Worm (Caenorhabditis elegans): Measurements from ENCODE around the gene ZK1290.1.

Gene ZK1290.1

DNA sequence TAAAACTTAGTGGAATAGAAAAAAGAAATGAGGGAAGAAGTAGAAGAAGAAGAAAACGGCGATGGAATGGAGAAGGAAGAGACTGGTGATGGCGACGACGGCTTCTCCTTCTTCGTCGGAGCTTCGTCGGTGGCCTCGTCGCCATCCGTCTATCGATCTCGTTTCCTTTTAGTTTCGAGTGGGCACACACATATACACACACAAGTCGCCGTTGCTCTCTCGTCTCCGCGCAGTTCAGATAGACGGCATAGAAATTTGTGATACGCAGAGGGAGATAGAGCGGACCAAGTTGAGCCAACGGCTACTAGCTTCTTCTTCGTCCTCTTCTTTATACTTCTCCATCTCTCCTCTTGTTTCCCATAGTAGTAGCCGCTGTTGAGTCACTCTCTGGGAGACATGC lies 31.7 kb downstream of the ZK1290.1 start:
- TF ChIP-seq fkh-10 (GFP tag; optimal IDR thresholded peaks at IDR 0.05) = peak; percentile 38
- peak; percentile 35 for TF ChIP-seq hmg-11 (tag; optimal IDR thresholded peaks at IDR 0.05)
- no peak for TF ChIP-seq daf-12 (tag; optimal IDR thresholded peaks at IDR 0.05)
- no peak for TF ChIP-seq nhr-28 (tag; optimal IDR thresholded peaks at IDR 0.05)
- no peak for TF ChIP-seq pqm-1 (tag; optimal IDR thresholded peaks at IDR 0.05)
- TF ChIP-seq nfya-1 (tag; optimal IDR thresholded peaks at IDR 0.05; ENCODE audit: insufficient read depth) = peak; percentile 55
- peak; percentile 28 for TF ChIP-seq lin-39 (tag; optimal IDR thresholded peaks at IDR 0.05)
- no peak for TF ChIP-seq jun-1 (tag; optimal IDR thresholded peaks at IDR 0.05)
- TF ChIP-seq unc-62 (GFP tag; optimal IDR thresholded peaks at IDR 0.05) = no peak
- no peak for TF ChIP-seq snpc-4 (tag; optimal IDR thresholded peaks at IDR 0.05)
- TF ChIP-seq skn-1 (tag; optimal IDR thresholded peaks at IDR 0.05) = peak; percentile 50
- TF ChIP-seq tbx-2 (tag; optimal IDR thresholded peaks at IDR 0.05) = peak; percentile 20
- TF ChIP-seq pha-4 (tag; optimal IDR thresholded peaks at IDR 0.05) = no peak

DNA sequence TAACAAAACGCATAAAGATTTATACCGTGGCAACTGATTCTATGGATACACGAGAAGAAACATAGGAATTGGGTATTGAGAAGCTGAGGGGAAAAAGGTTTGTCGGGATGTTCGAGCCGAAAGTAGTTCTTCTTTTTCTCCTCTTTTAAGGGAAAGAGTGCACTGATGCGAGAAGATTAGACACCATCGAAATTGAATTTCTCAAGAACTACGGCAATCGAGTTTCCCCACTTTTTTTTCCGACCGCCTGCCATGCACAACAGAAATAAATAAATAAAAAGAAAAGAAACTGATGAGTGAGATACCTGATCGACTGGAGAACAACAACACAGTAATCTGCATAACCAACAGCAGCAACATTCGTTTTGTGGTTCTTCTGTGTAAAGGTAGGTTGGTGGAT lies 32.7 kb downstream of the ZK1290.1 start:
- TF ChIP-seq nhr-12 (tag; optimal IDR thresholded peaks at IDR 0.05) = no peak
- peak; percentile 79 for TF ChIP-seq fkh-10 (GFP tag; optimal IDR thresholded peaks at IDR 0.05)

DNA sequence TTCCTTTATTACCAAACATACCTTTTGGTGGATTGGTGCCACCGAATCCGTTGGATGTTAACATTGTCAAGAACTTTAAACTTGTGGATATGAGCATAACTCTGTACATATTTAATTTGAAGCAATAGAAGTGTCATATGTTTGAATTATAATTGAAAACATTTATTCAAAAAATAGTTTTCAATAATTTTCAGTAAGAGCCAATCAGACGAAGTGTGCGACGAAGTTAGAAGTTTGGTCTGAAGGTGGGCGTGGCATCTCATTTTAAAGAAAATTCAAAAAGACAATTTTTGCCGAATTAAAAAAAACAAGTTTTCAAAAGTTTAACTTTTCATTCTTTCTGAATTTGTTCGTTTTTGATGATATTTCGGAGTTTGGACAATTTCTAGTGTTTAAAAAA lies 33.2 kb downstream of the ZK1290.1 start, which contains the start of gene syd-1:
syd-1 (minus strand) TSS at position 101 of the 400 bp plus-strand sequence.
- TF ChIP-seq nhr-77 (tag; optimal IDR thresholded peaks at IDR 0.05) (no peak), ceh-9 (tag; optimal IDR thresholded peaks at IDR 0.05) (no peak), aly-2 (tag; optimal IDR thresholded peaks at IDR 0.05) (no peak), tbx-2 (tag; optimal IDR thresholded peaks at IDR 0.05) (no peak), fkh-2 (tag; optimal IDR thresholded peaks at IDR 0.05) (no peak), unc-39 (tag; optimal IDR thresholded peaks at IDR 0.05) (no peak)

DNA sequence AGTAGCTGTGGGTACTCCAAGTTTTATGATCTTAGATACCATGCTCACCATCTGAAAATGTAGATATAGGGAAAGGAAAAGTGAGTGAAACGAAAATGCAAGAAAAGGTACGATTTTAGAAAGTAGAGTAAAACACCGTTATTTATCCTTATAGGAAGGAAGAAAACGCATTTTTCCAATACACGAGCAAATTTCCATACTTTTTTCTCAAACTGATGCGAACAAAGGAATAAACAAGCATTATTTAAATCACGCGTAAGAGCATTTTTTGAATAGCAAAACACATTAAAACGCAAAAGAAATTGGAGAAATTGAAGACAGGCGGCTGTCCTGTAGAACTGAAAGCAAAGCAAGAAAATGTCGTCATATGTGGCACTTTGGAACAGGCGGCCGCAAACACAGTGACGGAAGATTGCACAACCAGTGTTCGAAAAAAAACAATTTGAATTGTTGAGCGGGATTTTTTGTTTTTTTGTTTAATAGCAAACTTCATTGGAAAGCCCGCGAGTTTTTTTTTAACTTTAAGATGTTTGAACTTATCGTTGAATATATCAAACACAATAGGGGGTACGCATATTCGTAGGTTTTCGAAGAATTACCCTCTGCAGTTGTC lies 37.2 kb downstream of the ZK1290.1 start, which contains the start of gene pgam-5:
pgam-5 (minus strand) TSS at position 51 of the 613 bp plus-strand sequence.
- TF ChIP-seq elt-2 (tag; optimal IDR thresholded peaks at IDR 0.05) (peak; percentile 11), R02D3.7 (tag; optimal IDR thresholded peaks at IDR 0.05) (no peak)

DNA sequence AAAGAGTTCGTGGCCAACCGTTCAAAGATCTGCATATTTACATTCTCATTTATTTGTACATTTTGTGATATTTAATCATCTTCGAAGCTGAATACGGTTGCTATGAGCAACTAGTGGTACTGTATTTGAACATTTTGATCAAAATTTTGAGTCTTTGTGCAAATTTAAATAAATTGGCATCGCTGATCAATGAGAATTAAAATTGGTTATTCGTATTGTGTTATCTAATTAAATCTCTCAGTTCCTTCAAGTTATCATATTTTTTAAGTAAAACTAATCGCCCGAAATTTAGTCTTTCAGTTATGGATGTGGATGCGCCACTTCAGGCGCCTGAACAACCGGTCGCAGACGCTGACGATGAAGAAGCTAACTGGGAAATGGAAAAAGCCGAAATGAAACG lies 37.8 kb downstream of the ZK1290.1 start, which contains the start of gene npp-21:
npp-21 (plus strand) TSS at position 301 of the 400 bp plus-strand sequence.
- TF ChIP-seq elt-3 (tag; optimal IDR thresholded peaks at IDR 0.05) = no peak

DNA sequence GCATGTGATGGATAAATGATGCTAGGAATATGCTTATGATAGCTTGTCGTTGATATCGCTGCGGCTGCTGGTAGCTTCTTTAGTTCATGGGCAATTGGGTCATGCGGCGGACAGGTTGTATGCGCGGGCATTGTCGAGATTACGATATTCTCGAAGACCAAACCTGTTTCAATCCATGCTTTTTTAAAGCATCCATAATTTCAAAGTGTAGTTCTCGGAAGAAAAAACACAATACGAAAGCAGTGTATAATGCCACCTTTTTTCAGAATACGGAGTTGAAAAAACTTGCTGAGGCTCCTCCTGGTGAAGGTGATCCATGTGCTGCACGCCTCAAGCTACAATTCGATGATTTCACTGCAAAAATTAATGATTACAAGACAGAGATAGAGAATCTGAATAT lies 43.7 kb downstream of the ZK1290.1 start, which contains the start of gene osm-8:
osm-8 (minus strand) TSS at position 101 of the 400 bp plus-strand sequence.
- TF ChIP-seq daf-12 (tag; optimal IDR thresholded peaks at IDR 0.05) (no peak), zag-1 (tag; optimal IDR thresholded peaks at IDR 0.05) (no peak), ama-1 (optimal IDR thresholded peaks at IDR 0.05) (no peak), egl-27 (tag; optimal IDR thresholded peaks at IDR 0.05) (no peak), pha-4 (tag; optimal IDR thresholded peaks at IDR 0.05) (no peak), unc-62 (GFP tag; optimal IDR thresholded peaks at IDR 0.05) (no peak), hmg-11 (tag; optimal IDR thresholded peaks at IDR 0.05) (no peak), ceh-82 (tag; optimal IDR thresholded peaks at IDR 0.05) (no peak), nhr-237 (tag; optimal IDR thresholded peaks at IDR 0.05) (no peak), nfya-1 (tag; optimal IDR thresholded peaks at IDR 0.05; ENCODE audit: insufficient read depth) (no peak), nhr-23 (tag; optimal IDR thresholded peaks at IDR 0.05) (no peak), sea-2 (GFP tag; optimal IDR thresholded peaks at IDR 0.05) (no peak), nhr-77 (tag; optimal IDR thresholded peaks at IDR 0.05) (no peak), unc-39 (tag; optimal IDR thresholded peaks at IDR 0.05) (no peak), lin-39 (tag; optimal IDR thresholded peaks at IDR 0.05) (no peak), R02D3.7 (tag; optimal IDR thresholded peaks at IDR 0.05) (no peak), elt-1 (tag; optimal IDR thresholded peaks at IDR 0.05) (no peak), fkh-2 (tag; optimal IDR thresholded peaks at IDR 0.05) (no peak), lin-15B (tag; optimal IDR thresholded peaks at IDR 0.05) (no peak)

Measured in whole organism, L3 larva.